Fruit fly (Drosophila melanogaster): Measurements from ENCODE around the gene Ndf.
A peak's percentile ranks its signal among the peaks of the same experiment; 100 is the strongest.

Ndf gene

DNA sequence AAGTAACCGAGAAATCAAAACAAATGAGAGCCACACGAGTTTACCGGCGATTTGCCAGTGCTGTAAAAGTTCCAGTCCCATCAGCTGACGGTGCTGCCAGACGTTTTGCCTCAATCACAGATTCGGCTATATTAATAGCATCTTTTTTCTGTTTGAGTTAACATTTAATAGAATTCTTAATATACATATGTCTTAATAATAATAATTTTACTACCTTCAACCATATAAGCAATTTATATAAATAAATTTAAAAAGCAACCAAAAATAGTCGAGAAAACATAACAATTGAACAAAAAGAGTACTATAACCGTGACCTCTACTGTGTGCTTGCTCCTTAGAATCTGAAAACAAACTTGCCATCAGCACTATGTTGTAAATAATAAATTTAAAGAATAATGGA, 49.5 kb upstream of the Ndf start, which contains the start of the genes CG13126 and CG4709 (continued):
- TF ChIP-seq mld (GFP tag; IDR thresholded peaks at IDR 0.05; ENCODE audit: partially characterized antibody) (no peak), CG18262 (tag; optimal IDR thresholded peaks at IDR 0.05) (peak; percentile 97)

DNA sequence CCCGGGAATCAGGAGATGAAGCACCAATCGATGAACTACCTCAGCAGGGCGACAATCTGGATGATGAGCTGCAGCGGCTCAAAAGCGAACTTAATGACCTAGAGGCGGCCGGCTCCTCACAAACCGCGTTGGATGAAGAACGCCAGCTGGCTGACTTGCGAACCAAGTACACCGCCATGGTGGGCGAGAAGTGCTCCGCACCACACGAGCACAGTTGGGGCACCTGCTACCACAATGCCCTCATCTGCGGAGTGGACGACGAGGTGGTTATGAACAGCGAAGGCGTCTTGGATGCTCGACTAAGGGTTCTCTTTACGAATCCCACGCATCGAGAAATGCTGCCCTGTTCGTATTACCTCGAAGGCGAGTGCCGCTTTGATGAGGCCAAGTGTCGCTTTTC, 48.9 kb upstream of the Ndf start:
- TF ChIP-seq Ets65A (GFP tag) (peak; percentile 60), Med (GFP tag) (peak; percentile 55), Taf1 (GFP tag; IDR thresholded peaks at IDR 0.05) (no peak), Dref (GFP tag; IDR thresholded peaks at IDR 0.05) (0 out of 2 replicates have a peak, but pooled peaks have one; percentile 28)

DNA sequence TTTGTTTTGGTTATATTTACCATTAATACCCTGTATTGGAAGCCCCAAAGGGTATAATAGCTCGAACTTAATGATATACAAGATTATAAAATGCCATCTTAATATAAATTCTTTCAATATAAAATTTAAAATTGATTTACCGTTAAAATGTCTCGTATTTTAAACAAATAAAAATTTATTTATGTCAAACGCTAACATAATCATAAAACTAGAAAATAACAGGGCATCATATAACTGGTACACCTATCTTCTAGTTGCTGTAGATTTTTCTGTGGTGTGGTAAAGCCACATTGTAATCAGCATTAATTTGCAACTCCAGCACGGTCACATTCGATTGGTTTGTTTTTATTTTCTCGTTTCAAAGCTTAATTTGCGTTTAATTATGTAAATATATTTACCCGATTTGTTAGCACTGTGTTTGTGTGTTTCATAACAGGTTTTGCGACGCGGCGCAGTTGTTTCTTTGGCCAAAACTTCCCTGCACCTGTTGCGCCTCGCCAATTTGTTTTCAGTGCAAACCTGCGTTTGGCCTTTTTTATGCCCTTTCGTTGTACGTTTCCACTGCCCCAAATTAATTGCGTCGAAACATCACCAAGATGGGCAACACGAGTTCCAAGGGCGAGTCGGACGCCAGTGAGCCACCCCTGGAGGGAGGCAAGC, 46.5 kb upstream of the Ndf start, which contains the start of the genes CG4658 and CG5846:
Gene CG4658, plus strand, starts transcription at position 140 of the 660 bp plus-strand sequence.
Gene CG5846, minus strand, starts transcription at position 245 of the 660 bp plus-strand sequence.
- TF ChIP-seq Neu2 (GFP tag; optimal IDR thresholded peaks at IDR 0.05; ENCODE audit: borderline replicate concordance) (no peak), ci (GFP tag; IDR thresholded peaks at IDR 0.05) (peak; percentile 92), Blimp-1 (GFP tag; optimal IDR thresholded peaks at IDR 0.05) (peak; percentile 95), Camta (GFP tag; optimal IDR thresholded peaks at IDR 0.05) (peak; percentile 82), CG12769 (tag; optimal IDR thresholded peaks at IDR 0.05) (no peak), CG7745 (tag; optimal IDR thresholded peaks at IDR 0.05) (peak; percentile 69), Atf6 (GFP tag; IDR thresholded peaks at IDR 0.05) (peak; percentile 95), ato (GFP tag; IDR thresholded peaks at IDR 0.05; ENCODE audit: partially characterized antibody) (no peak), dm (GFP tag; optimal IDR thresholded peaks at IDR 0.05) (peak; percentile 48), B-H2 (GFP tag; optimal IDR thresholded peaks at IDR 0.05) (peak; percentile 85), vnd (GFP tag; IDR thresholded peaks at IDR 0.05; ENCODE audit: partially characterized antibody) (no peak), CG15269 (tag; optimal IDR thresholded peaks at IDR 0.05) (peak; percentile 93), sna (GFP tag; IDR thresholded peaks at IDR 0.05; ENCODE audit: partially characterized antibody) (no peak), wek (GFP tag; optimal IDR thresholded peaks at IDR 0.05) (peak; percentile 39), sug (tag; optimal IDR thresholded peaks at IDR 0.05) (peak; percentile 85), danr (GFP tag; IDR thresholded peaks at IDR 0.05) (peak; percentile 90), ara (GFP tag; IDR thresholded peaks at IDR 0.05) (peak; percentile 95), CG11723 (GFP tag; optimal IDR thresholded peaks at IDR 0.05) (peak; percentile 80), CG7271 (tag; optimal IDR thresholded peaks at IDR 0.05) (peak; percentile 94), CG2199 (GFP tag; IDR thresholded peaks at IDR 0.05) (peak; percentile 77; the same call in 2 of the 3 replicates), repo (GFP tag; optimal IDR thresholded peaks at IDR 0.05) (peak; percentile 27), lbe (GFP tag; optimal IDR thresholded peaks at IDR 0.05) (peak; percentile 74), CG17568 (GFP tag; optimal IDR thresholded peaks at IDR 0.05) (no peak), fd3F (GFP tag; optimal IDR thresholded peaks at IDR 0.05) (peak; percentile 92), en (GFP tag; optimal IDR thresholded peaks at IDR 0.05) (peak; percentile 13), fd64A (GFP tag; optimal IDR thresholded peaks at IDR 0.05) (no peak), esg (GFP tag; conservative IDR thresholded peaks at IDR 0.05) (peak; percentile 93), kay (GFP tag; optimal IDR thresholded peaks at IDR 0.05) (peak; percentile 92), CG17912 (GFP tag; optimal IDR thresholded peaks at IDR 0.05) (peak; percentile 9), CG12659 (GFP tag; optimal IDR thresholded peaks at IDR 0.05) (peak; percentile 94), CG7839 (tag; optimal IDR thresholded peaks at IDR 0.05) (peak; percentile 96), cad (GFP tag; optimal IDR thresholded peaks at IDR 0.05) (no peak), z (GFP tag; IDR thresholded peaks at IDR 0.05) (peak; percentile 56; the same call in 1 of the 3 replicates), kah (GFP tag; optimal IDR thresholded peaks at IDR 0.05) (peak; percentile 77), Bdp1 (GFP tag; optimal IDR thresholded peaks at IDR 0.05) (peak; percentile 80), CG3163 (GFP tag; optimal IDR thresholded peaks at IDR 0.05) (peak; percentile 29), pfk (GFP tag; optimal IDR thresholded peaks at IDR 0.05) (no peak), TFAM (GFP tag; optimal IDR thresholded peaks at IDR 0.05) (peak; percentile 67), Awh (GFP tag; IDR thresholded peaks at IDR 0.05) (peak; percentile 97), CG2875 (GFP tag; optimal IDR thresholded peaks at IDR 0.05) (peak; percentile 84)
